Fruit fly (Drosophila melanogaster) whole organism, prepupa: ENCODE measurements around the gene CG11563.

Experiments
- CG10669 ChIP-seq: fragments of 200-800 bp; sonication (Bioruptor generic); optimal IDR thresholded peaks from 3 replicates; lab custom pipeline; 2018; ENCODE audit warnings: missing biosample characterization, mild to moderate bottlenecking, missing genetic modification characterization, moderate library complexity
- CG11762 ChIP-seq: fragments of 200-800 bp; sonication (Bioruptor generic); optimal IDR thresholded peaks from 3 replicates; lab custom pipeline; 2016; ENCODE audit warnings: missing biosample characterization, missing genetic modification characterization; ENCODE audit not compliant: insufficient read depth
- CG1621 ChIP-seq: fragments of 200-800 bp; sonication (Bioruptor generic); optimal IDR thresholded peaks from 3 replicates; lab custom pipeline; 2018; ENCODE audit warnings: missing biosample characterization, mild to moderate bottlenecking, missing genetic modification characterization
- CG16779 ChIP-seq: fragments of 200-800 bp; sonication (Bioruptor generic); optimal IDR thresholded peaks from 3 replicates; lab custom pipeline; 2017; ENCODE audit warnings: missing biosample characterization, mild to moderate bottlenecking, missing genetic modification characterization
- CG3032 ChIP-seq: fragments of 200-800 bp; optimal IDR thresholded peaks from 2 replicates; lab custom pipeline; 2019; ENCODE audit warnings: missing biosample characterization, mild to moderate bottlenecking, missing genetic modification characterization, moderate library complexity
- CG31627 ChIP-seq: fragments of 200-800 bp; sonication (Bioruptor generic); optimal IDR thresholded peaks from 3 replicates; lab custom pipeline; 2016; ENCODE audit warnings: missing biosample characterization, missing genetic modification characterization
- CG32006 ChIP-seq: fragments of 200-800 bp; sonication (Bioruptor generic); optimal IDR thresholded peaks from 3 replicates; lab custom pipeline; 2017; ENCODE audit warnings: missing biosample characterization, mild to moderate bottlenecking, missing genetic modification characterization
- CG34406 ChIP-seq: fragments of 200-800 bp; sonication (Bioruptor generic); optimal IDR thresholded peaks from 3 replicates; lab custom pipeline; 2016; ENCODE audit warnings: missing biosample characterization, missing genetic modification characterization
- CG4318 ChIP-seq: fragments of 200-800 bp; sonication (Bioruptor generic); optimal IDR thresholded peaks from 3 replicates; lab custom pipeline; 2017; ENCODE audit warnings: missing biosample characterization, mild to moderate bottlenecking, missing genetic modification characterization
- CG6163 ChIP-seq: fragments of 200-800 bp; sonication (Bioruptor generic); IDR thresholded peaks from 3 replicates; pipeline ENCODE4 v1.3.6; 2022; ENCODE audit warnings: missing biosample characterization, missing genetic modification characterization
- CG6276 ChIP-seq: fragments of 200-800 bp; sonication (Bioruptor generic); optimal IDR thresholded peaks from 2 replicates; lab custom pipeline; 2017; ENCODE audit warnings: missing biosample characterization, mild to moderate bottlenecking, missing genetic modification characterization
- CG6808 ChIP-seq: fragments of 200-800 bp; sonication (Bioruptor generic); optimal IDR thresholded peaks from 3 replicates; lab custom pipeline; 2017; ENCODE audit warnings: missing biosample characterization, missing genetic modification characterization, mild to moderate bottlenecking, moderate library complexity, missing genetic modification reagents
- CG6854 ChIP-seq: fragments of 200-800 bp; sonication (Bioruptor generic); optimal IDR thresholded peaks from 2 replicates; lab custom pipeline; 2017; ENCODE audit warnings: missing biosample characterization, mild to moderate bottlenecking, missing genetic modification characterization
- CG7368 ChIP-seq: fragments of 200-800 bp; sonication (Bioruptor generic); optimal IDR thresholded peaks from 3 replicates; lab custom pipeline; 2016; ENCODE audit warnings: missing biosample characterization, missing genetic modification characterization
- CG8119 ChIP-seq: fragments of 200-800 bp; sonication (Bioruptor generic); IDR thresholded peaks from 3 replicates; pipeline ENCODE4 v1.3.6; 2022; ENCODE audit warnings: missing biosample characterization, missing genetic modification characterization
- CG8319 ChIP-seq: fragments of 200-800 bp; sonication (Bioruptor generic); optimal IDR thresholded peaks from 3 replicates; lab custom pipeline; 2016; ENCODE audit warnings: missing biosample characterization, missing genetic modification characterization
- CG8632 ChIP-seq: fragments of 200-800 bp; sonication (Bioruptor generic); optimal IDR thresholded peaks from 3 replicates; lab custom pipeline; 2016; ENCODE audit warnings: missing biosample characterization, missing genetic modification characterization
- Eip75B ChIP-seq: fragments of 200-800 bp; sonication (Bioruptor generic); optimal IDR thresholded peaks from 3 replicates; lab custom pipeline; 2016; ENCODE audit warnings: missing biosample characterization, missing genetic modification characterization
- Eip78C ChIP-seq: fragments of 200-800 bp; sonication (Bioruptor generic); peaks from one replicate; lab custom pipeline; 2016; ENCODE audit warnings: missing biosample characterization, missing genetic modification characterization
- Eip93F ChIP-seq: fragments of 200-800 bp; sonication (Bioruptor generic); optimal IDR thresholded peaks from 2 replicates; lab custom pipeline; 2016; ENCODE audit warnings: missing biosample characterization, mild to moderate bottlenecking, missing genetic modification characterization
- Ets21C ChIP-seq: fragments of 200-800 bp; sonication (Bioruptor generic); optimal IDR thresholded peaks from 3 replicates; lab custom pipeline; 2016; ENCODE audit warnings: missing biosample characterization, missing genetic modification characterization
- Ets96B ChIP-seq: fragments of 200-800 bp; optimal IDR thresholded peaks from 2 replicates; lab custom pipeline; 2019; ENCODE audit warnings: missing biosample characterization, mild to moderate bottlenecking, missing genetic modification characterization, moderate library complexity
- Gug ChIP-seq: fragments of 200-800 bp; sonication (Bioruptor generic); IDR thresholded peaks from 2 replicates; pipeline ENCODE4 v1.3.6; 2022; ENCODE audit warnings: missing biosample characterization, missing genetic modification characterization
- Hr4 ChIP-seq: fragments of 200-800 bp; sonication (Bioruptor generic); optimal IDR thresholded peaks from 3 replicates; lab custom pipeline; 2016; ENCODE audit warnings: missing biosample characterization, missing genetic modification characterization
- Met ChIP-seq: fragments of 200-800 bp; sonication (Bioruptor generic); optimal IDR thresholded peaks from 3 replicates; lab custom pipeline; 2016; ENCODE audit warnings: missing biosample characterization, missing genetic modification characterization
- Smox ChIP-seq: fragments of 200-800 bp; sonication (Bioruptor generic); optimal IDR thresholded peaks from 3 replicates; lab custom pipeline; 2016; ENCODE audit warnings: missing biosample characterization, missing genetic modification characterization
- Sox102F ChIP-seq: fragments of 200-800 bp; sonication (Bioruptor generic); optimal IDR thresholded peaks from 2 replicates; lab custom pipeline; 2016; ENCODE audit warnings: missing biosample characterization, mild to moderate bottlenecking, missing genetic modification characterization
- Sox14 ChIP-seq: fragments of 200-800 bp; sonication (Bioruptor generic); optimal IDR thresholded peaks from 3 replicates; lab custom pipeline; 2016; ENCODE audit warnings: missing biosample characterization, missing genetic modification characterization
- achi ChIP-seq: fragments of 200-800 bp; sonication (Bioruptor generic); optimal IDR thresholded peaks from 3 replicates; lab custom pipeline; 2016; ENCODE audit warnings: missing biosample characterization, missing genetic modification characterization
- dac ChIP-seq: fragments of 200-800 bp; sonication (Bioruptor generic); optimal IDR thresholded peaks from 2 replicates; lab custom pipeline; 2017; ENCODE audit warnings: missing biosample characterization, mild to moderate bottlenecking, missing genetic modification characterization
- dsx ChIP-seq: fragments of 200-800 bp; optimal IDR thresholded peaks from 3 replicates; lab custom pipeline; 2019; ENCODE audit warnings: missing biosample characterization, mild to moderate bottlenecking, missing genetic modification characterization, moderate library complexity; ENCODE audit not compliant: poor library complexity, severe bottlenecking
- esn ChIP-seq: fragments of 200-800 bp; sonication (Bioruptor generic); optimal IDR thresholded peaks from 2 replicates; lab custom pipeline; 2016; ENCODE audit warnings: missing biosample characterization, mild to moderate bottlenecking, missing genetic modification characterization, moderate library complexity
- fd59A ChIP-seq: fragments of 200-800 bp; sonication (Bioruptor generic); optimal IDR thresholded peaks from 2 replicates; lab custom pipeline; 2017; ENCODE audit warnings: missing biosample characterization, mild to moderate bottlenecking, missing genetic modification characterization, missing genetic modification reagents
- fd85E ChIP-seq: fragments of 200-800 bp; sonication (Bioruptor generic); optimal IDR thresholded peaks from 3 replicates; lab custom pipeline; 2016; ENCODE audit warnings: missing biosample characterization, missing genetic modification characterization
- fkh ChIP-seq: fragments of 200-800 bp; sonication (Bioruptor generic); optimal IDR thresholded peaks from 3 replicates; lab custom pipeline; 2017; ENCODE audit warnings: missing biosample characterization, mild to moderate bottlenecking, missing genetic modification characterization, moderate library complexity
- lz ChIP-seq: fragments of 200-800 bp; sonication (Bioruptor generic); optimal IDR thresholded peaks from 3 replicates; lab custom pipeline; 2016; ENCODE audit warnings: missing biosample characterization, missing genetic modification characterization
- net ChIP-seq: fragments of 200-800 bp; sonication (Bioruptor generic); optimal IDR thresholded peaks from 3 replicates; lab custom pipeline; 2016; ENCODE audit warnings: missing biosample characterization, missing genetic modification characterization
- pdm3 ChIP-seq: fragments of 200-800 bp; sonication (Bioruptor generic); optimal IDR thresholded peaks from 3 replicates; lab custom pipeline; 2016; ENCODE audit warnings: missing biosample characterization, missing genetic modification characterization
- salr ChIP-seq, 2 experiments: fragments of 200-800 bp; sonication (Bioruptor generic); optimal IDR thresholded peaks; 3 replicates each; lab custom pipeline; 2016 to 2018; ENCODE audit warnings: missing biosample characterization in 2 of 2, missing genetic modification characterization in 2 of 2, mild to moderate bottlenecking in 1 of 2
- ss ChIP-seq, 2 experiments: fragments of 200-800 bp; sonication (Bioruptor generic); optimal IDR thresholded peaks; 2 replicates in 1 of 2; 3 replicates in 1 of 2; lab custom pipeline; 2017 to 2018; ENCODE audit warnings: mild to moderate bottlenecking in 2 of 2, missing biosample characterization in 2 of 2, missing genetic modification characterization in 2 of 2, moderate library complexity in 1 of 2
- svp ChIP-seq: fragments of 200-800 bp; sonication (Bioruptor generic); peaks from one replicate; lab custom pipeline; 2016; ENCODE audit warnings: missing biosample characterization, missing genetic modification characterization
- vri ChIP-seq: fragments of 200-800 bp; sonication (Bioruptor generic); optimal IDR thresholded peaks from 3 replicates; lab custom pipeline; 2016; ENCODE audit warnings: missing biosample characterization, mild to moderate bottlenecking, missing genetic modification characterization

CG11563 gene

DNA sequence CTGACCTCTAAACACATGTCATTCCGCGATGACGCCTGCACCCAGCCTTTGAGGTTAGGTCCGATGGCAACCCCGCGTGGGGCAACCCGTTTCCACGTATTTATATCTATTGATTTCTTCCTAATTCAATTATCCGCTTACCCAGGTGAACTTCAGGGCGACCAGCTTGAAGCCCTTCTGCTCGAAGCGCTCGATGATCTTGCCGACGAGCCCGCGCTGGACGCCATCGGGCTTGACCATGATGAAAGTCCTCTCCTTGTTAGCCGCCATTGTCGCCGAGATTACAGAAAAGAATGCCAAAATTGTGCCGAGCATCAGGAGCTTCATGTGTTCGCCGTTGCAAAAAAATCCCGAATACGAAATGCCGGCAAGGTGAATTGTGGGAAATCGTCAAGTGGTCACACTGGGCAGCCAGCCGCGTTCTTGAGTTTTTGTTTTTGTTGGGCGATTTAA, 8.8 kb downstream of the CG11563 start, which contains the start of gene awd (continued):
- no peak for TF ChIP-seq CG11762 (GFP tag; lab: Kevin White, UChicago)
- TF ChIP-seq CG16779 (tag; lab: Kevin White, UChicago), result peak; percentile 28
- TF ChIP-seq Eip93F (GFP tag; lab: Kevin White, UChicago), result no peak
- no peak for TF ChIP-seq vri (GFP tag; lab: Kevin White, UChicago)
- no peak for TF ChIP-seq CG6276 (GFP tag; lab: Kevin White, UChicago)
- peak; percentile 45 for TF ChIP-seq CG6854 (GFP tag; lab: Kevin White, UChicago)
- TF ChIP-seq CG8632 (GFP tag; lab: Kevin White, UChicago), result no peak
- peak; percentile 18 for TF ChIP-seq achi
- no peak for TF ChIP-seq CG32006 (GFP tag; lab: Kevin White, UChicago)
- peak; percentile 9 for TF ChIP-seq CG3032 (tag; lab: Kevin White, UChicago)
- peak; percentile 25 for TF ChIP-seq CG6808 (GFP tag; lab: Kevin White, UChicago)
- peak; percentile 7 for TF ChIP-seq net (GFP tag; lab: Kevin White, UChicago)
- TF ChIP-seq fkh, result no peak

DNA sequence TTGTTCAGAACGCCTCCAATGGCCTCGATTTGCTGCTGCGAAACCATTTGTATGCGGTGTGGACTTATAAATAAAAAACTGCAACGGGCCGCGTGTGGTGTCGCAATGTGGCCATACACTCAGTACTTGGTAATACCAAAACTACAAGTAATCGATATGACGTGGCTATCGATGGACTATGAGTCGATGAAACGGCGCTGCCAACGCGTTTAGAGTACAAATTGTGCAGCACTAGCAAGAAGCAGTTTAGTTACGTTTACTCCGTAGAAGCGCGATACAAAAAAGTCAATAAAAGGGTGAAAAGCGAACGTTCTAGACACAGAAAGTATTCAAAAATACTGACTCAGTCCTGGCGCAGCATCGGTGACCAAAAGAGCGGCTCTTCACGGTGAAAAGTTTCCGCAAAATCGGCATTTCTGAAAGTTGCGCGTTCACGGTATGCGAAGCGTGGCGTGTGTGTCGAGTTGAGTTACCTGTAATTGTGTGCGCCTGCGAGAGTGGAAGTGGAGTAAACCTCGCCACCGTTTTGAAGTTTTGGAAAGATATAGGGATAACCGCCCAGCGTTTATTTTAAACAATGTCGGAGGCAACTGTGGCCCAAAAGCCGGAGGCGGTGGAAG, 10.7 kb downstream of the CG11563 start, which contains the start of the genes nero and CG1910:
Gene nero, minus strand, starts transcription at position 130 of the 620 bp plus-strand sequence.
Gene CG1910, plus strand, starts transcription at position 215 of the 620 bp plus-strand sequence.
- TF ChIP-seq ss (GFP tag; optimal IDR thresholded peaks at IDR 0.05; lab: Kevin White, UChicago) (no peak), CG1621 (peak; percentile 50), CG3032 (tag; lab: Kevin White, UChicago) (peak; percentile 11), esn (peak; percentile 33), CG6163 (no peak)

- TF ChIP-seq CG7368 (GFP tag; lab: Kevin White, UChicago), result no peak
- TF ChIP-seq dsx (GFP tag; lab: Kevin White, UChicago), result peak; percentile 83
- TF ChIP-seq net (GFP tag; lab: Kevin White, UChicago), result peak; percentile 74
- TF ChIP-seq lz (GFP tag; lab: Kevin White, UChicago), result no peak
- TF ChIP-seq Eip78C, result peak; percentile 72
- TF ChIP-seq achi, result peak; percentile 2
- TF ChIP-seq fd85E (GFP tag; lab: Kevin White, UChicago), result no peak
- TF ChIP-seq svp, result peak; percentile 63
- TF ChIP-seq CG34406 (GFP tag; lab: Kevin White, UChicago), result no peak
- no peak for TF ChIP-seq dac
- peak; percentile 79 for TF ChIP-seq CG6808 (GFP tag; lab: Kevin White, UChicago)
- peak; percentile 54 for TF ChIP-seq Sox14
- no peak for TF ChIP-seq Eip93F (GFP tag; lab: Kevin White, UChicago)
- no peak for TF ChIP-seq CG8319 (GFP tag; lab: Kevin White, UChicago)
- peak; percentile 65 for TF ChIP-seq CG6276 (GFP tag; lab: Kevin White, UChicago)
- TF ChIP-seq Eip75B, result peak; percentile 51
- TF ChIP-seq esn, result peak; percentile 12
- no peak for TF ChIP-seq CG11762 (GFP tag; lab: Kevin White, UChicago)
- no peak for TF ChIP-seq Gug (GFP tag; lab: Robert Waterston, UW)
- TF ChIP-seq fkh, result peak; percentile 80
- no peak for TF ChIP-seq CG6163
- TF ChIP-seq CG4318 (GFP tag; lab: Kevin White, UChicago), result no peak
- peak; percentile 52 for TF ChIP-seq Ets96B (tag; lab: Kevin White, UChicago)
- peak; percentile 80 for TF ChIP-seq CG6854 (GFP tag; lab: Kevin White, UChicago)
- peak; percentile 75 for TF ChIP-seq CG16779 (tag; lab: Kevin White, UChicago)
- TF ChIP-seq CG8119 (GFP tag; lab: Robert Waterston, UW), result no peak
- TF ChIP-seq Met (GFP tag; lab: Kevin White, UChicago), result no peak
- TF ChIP-seq CG10669 (GFP tag; lab: Kevin White, UChicago), result peak; percentile 35
- no peak for TF ChIP-seq Hr4 (GFP tag; lab: Kevin White, UChicago)
- no peak for TF ChIP-seq CG31627 (GFP tag; lab: Kevin White, UChicago)
- no peak for TF ChIP-seq pdm3 (GFP tag; lab: Kevin White, UChicago)
- TF ChIP-seq Smox (GFP tag; lab: Kevin White, UChicago), result no peak
- TF ChIP-seq Sox102F (GFP tag; lab: Kevin White, UChicago), result no peak
- TF ChIP-seq fd59A (GFP tag; lab: Kevin White, UChicago), result no peak
- TF ChIP-seq Ets21C (GFP tag; lab: Kevin White, UChicago), result no peak
- TF ChIP-seq salr (GFP tag; optimal IDR thresholded peaks at IDR 0.05; lab: Kevin White, UChicago), result no peak
Measured at dm6 chr3R:31748093-31748996, 11.5 kb downstream of the CG11563 start.
